Fruit fly (Drosophila melanogaster): Measurements from ENCODE around the gene CG9525.

The CG9525 gene

DNA sequence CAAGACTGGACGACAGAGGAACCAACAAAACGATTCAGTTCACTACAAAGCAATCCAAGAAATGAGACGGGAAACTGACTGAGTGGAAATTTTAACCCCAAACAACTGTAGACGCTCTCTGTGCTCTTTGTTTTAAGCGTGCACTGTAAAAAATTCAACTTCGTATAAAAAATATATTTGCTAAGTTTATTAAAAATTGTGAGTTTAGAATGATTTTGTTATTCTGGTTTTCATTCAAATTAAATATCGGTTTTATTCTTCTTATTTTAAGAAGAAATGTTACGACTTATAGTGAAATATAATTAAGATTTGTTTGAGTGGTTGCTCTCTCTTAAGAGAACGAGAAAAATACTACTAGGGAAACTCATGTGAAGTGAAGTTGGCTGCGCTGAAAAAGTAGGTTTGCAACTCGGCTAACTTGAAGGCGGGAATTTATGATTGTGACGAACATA lies 4.1 kb downstream of the CG9525 start (continued):
- TF ChIP-seq CG3995 (GFP tag; optimal IDR thresholded peaks at IDR 0.05) (peak; percentile 41), Xbp1 (GFP tag; optimal IDR thresholded peaks at IDR 0.05) (peak; percentile 99), Doc2 (GFP tag; IDR thresholded peaks at IDR 0.05) (peak; percentile 85), emc (GFP tag; optimal IDR thresholded peaks at IDR 0.05) (peak; percentile 74), br (optimal IDR thresholded peaks at IDR 0.05) (no peak), CG17186 (GFP tag; optimal IDR thresholded peaks at IDR 0.05) (peak; percentile 23), CG4424 (GFP tag; optimal IDR thresholded peaks at IDR 0.05) (peak; percentile 94), Nf-YA (GFP tag; IDR thresholded peaks at IDR 0.05) (peak; percentile 98), cg (GFP tag; optimal IDR thresholded peaks at IDR 0.05) (no peak), dan (GFP tag; IDR thresholded peaks at IDR 0.05) (no peak), CG11456 (GFP tag; IDR thresholded peaks at IDR 0.05) (no peak; the same call in none of the 3 replicates), CG3407 (GFP tag; optimal IDR thresholded peaks at IDR 0.05) (peak; percentile 87), rib (GFP tag; IDR thresholded peaks at IDR 0.05) (peak; percentile 93), Oli (tag; optimal IDR thresholded peaks at IDR 0.05) (peak; percentile 91), ase (GFP tag; IDR thresholded peaks at IDR 0.05) (peak; percentile 96), Spps (tag; optimal IDR thresholded peaks at IDR 0.05) (peak; percentile 92), NC2α (GFP tag; optimal IDR thresholded peaks at IDR 0.05) (peak; percentile 77), CG13296 (GFP tag; optimal IDR thresholded peaks at IDR 0.05) (peak; percentile 84), CG1647 (GFP tag; optimal IDR thresholded peaks at IDR 0.05) (peak; percentile 77), ttk (GFP tag; IDR thresholded peaks at IDR 0.05) (peak; percentile 97), MTF-1 (GFP tag; optimal IDR thresholded peaks at IDR 0.05; ENCODE audit: borderline replicate concordance) (peak; percentile 80), CG12299 (tag; optimal IDR thresholded peaks at IDR 0.05) (peak; percentile 93), ems (GFP tag; optimal IDR thresholded peaks at IDR 0.05) (peak; percentile 90), Gsc (GFP tag; IDR thresholded peaks at IDR 0.05) (no peak), gcm (GFP tag; optimal IDR thresholded peaks at IDR 0.05) (peak; percentile 94), CG18011 (GFP tag; optimal IDR thresholded peaks at IDR 0.05) (peak; percentile 72), CG10959 (GFP tag; IDR thresholded peaks at IDR 0.05) (peak; percentile 98), gsb-n (tag; optimal IDR thresholded peaks at IDR 0.05) (peak; percentile 95), Hr51 (GFP tag; optimal IDR thresholded peaks at IDR 0.05) (peak; percentile 90 to 98), nau (GFP tag; optimal IDR thresholded peaks at IDR 0.05) (peak; percentile 86), CG8290 (GFP tag; optimal IDR thresholded peaks at IDR 0.05) (peak; percentile 97), CG8290 (tag; optimal IDR thresholded peaks at IDR 0.05) (peak; percentile 74 to 89), dmrt11E (tag; optimal IDR thresholded peaks at IDR 0.05) (peak; percentile 99), Jarid2 (GFP tag; optimal IDR thresholded peaks at IDR 0.05) (peak; percentile 63), Hmr (GFP tag; optimal IDR thresholded peaks at IDR 0.05) (peak; percentile 93), ssp (GFP tag; IDR thresholded peaks at IDR 0.05) (peak; percentile 92), disco-r (GFP tag; optimal IDR thresholded peaks at IDR 0.05) (peak; percentile 68), CG7987 (GFP tag; optimal IDR thresholded peaks at IDR 0.05) (peak; percentile 91), CG30403 (GFP tag; optimal IDR thresholded peaks at IDR 0.05) (peak; percentile 96), jing (GFP tag; optimal IDR thresholded peaks at IDR 0.05) (peak; percentile 91), Hsf (GFP tag; optimal IDR thresholded peaks at IDR 0.05) (peak; percentile 95), Abd-B (GFP tag; optimal IDR thresholded peaks at IDR 0.05) (peak; percentile 86), D19B (GFP tag; optimal IDR thresholded peaks at IDR 0.05) (peak; percentile 56), CHES-1-like (GFP tag; optimal IDR thresholded peaks at IDR 0.05) (peak; percentile 89), CkIIα-i1 (GFP tag; IDR thresholded peaks at IDR 0.05) (peak; percentile 91; the same call in 1 of the 2 replicates), CG9932 (GFP tag; IDR thresholded peaks at IDR 0.05) (peak; percentile 96), gem (tag; optimal IDR thresholded peaks at IDR 0.05) (peak; percentile 98), Elba2 (GFP tag; optimal IDR thresholded peaks at IDR 0.05) (peak; percentile 58), ci (GFP tag; IDR thresholded peaks at IDR 0.05) (peak; percentile 98), tin (GFP tag; optimal IDR thresholded peaks at IDR 0.05) (peak; percentile 93), CG17829 (tag; optimal IDR thresholded peaks at IDR 0.05) (peak; percentile 96)

Measured in whole organism, embryonic.